Worm (Caenorhabditis elegans) whole organism, L4 larva: Measurements from ENCODE around the gene C47E8.3.

Experiments used
- F26F4.8 ChIP-seq: fragments of 200-800 bp; sonication (Bioruptor generic); conservative IDR thresholded peaks from 2 replicates; pipeline ENCODE4 v1.3.6; 2022; ENCODE audit warnings: missing genetic modification characterization, missing compliant biosample characterization
- F44E2.7 ChIP-seq: fragments of 200-800 bp; sonication (Bioruptor generic); IDR thresholded peaks from 2 replicates; pipeline ENCODE4 v2.1.2; 2022; ENCODE audit warnings: missing genetic modification characterization, missing compliant biosample characterization
- T20F7.1 ChIP-seq: fragments of 200-800 bp; sonication (Bioruptor generic); optimal IDR thresholded peaks from 2 replicates; lab custom pipeline; 2018; ENCODE audit warnings: mild to moderate bottlenecking, missing genetic modification characterization, missing compliant biosample characterization
- T26A8.4 ChIP-seq: fragments of 200-800 bp; sonication (Bioruptor generic); IDR thresholded peaks from 2 replicates; pipeline ENCODE4 v1.3.6; 2022; ENCODE audit warnings: missing genetic modification characterization, missing compliant biosample characterization
- Y105C5A.15 ChIP-seq: fragments of 200-800 bp; sonication (Bioruptor generic); IDR thresholded peaks from 2 replicates; pipeline ENCODE4 v1.3.6; 2022; ENCODE audit warnings: missing genetic modification characterization, missing compliant biosample characterization
- Y48G9A.11 ChIP-seq: fragments of 200-800 bp; sonication (Bioruptor generic); IDR thresholded peaks from 2 replicates; pipeline ENCODE4 v1.3.6; 2022; ENCODE audit warnings: missing genetic modification reagents, missing genetic modification characterization, missing compliant biosample characterization
- Y75B8A.6 ChIP-seq: fragments of 200-800 bp; sonication (Bioruptor generic); IDR thresholded peaks from 2 replicates; pipeline ENCODE4 v1.3.6; 2022; ENCODE audit warnings: missing genetic modification reagents, missing genetic modification characterization, missing compliant biosample characterization
- ZK337.2 ChIP-seq: fragments of 200-800 bp; sonication (Bioruptor generic); IDR thresholded peaks from 2 replicates; pipeline ENCODE4 v1.3.6; 2022; ENCODE audit warnings: missing genetic modification reagents, missing genetic modification characterization, missing compliant biosample characterization
- ZK546.5 ChIP-seq, 2 experiments: sonication (generic microtip); optimal IDR thresholded peaks; 2 replicates each; lab custom pipeline; 2017; ENCODE audit warnings: missing biosample characterization in 2 of 2, missing genetic modification characterization in 2 of 2
- aha-1 ChIP-seq: fragments of 150-350 bp; peaks from one replicate; lab custom pipeline; 2014; ENCODE audit warnings: missing biosample characterization, missing genetic modification characterization
- arid-1 ChIP-seq: fragments of 200-800 bp; sonication (Bioruptor generic); conservative IDR thresholded peaks from 2 replicates; pipeline ENCODE4 v1.3.6; 2022; ENCODE audit warnings: missing genetic modification reagents, missing genetic modification characterization, missing compliant biosample characterization
- ceh-20 ChIP-seq: fragments of 200-800 bp; sonication (Bioruptor generic); IDR thresholded peaks from 2 replicates; pipeline ENCODE4 v1.3.6; 2022; ENCODE audit warnings: missing genetic modification reagents, missing genetic modification characterization, missing compliant biosample characterization
- ceh-28 ChIP-seq: fragments of 150-350 bp; optimal IDR thresholded peaks from 2 replicates; lab custom pipeline; 2014; ENCODE audit warnings: missing biosample characterization, missing genetic modification reagents, missing genetic modification characterization
- ceh-44 ChIP-seq: fragments of 200-800 bp; sonication (Bioruptor generic); IDR thresholded peaks from 2 replicates; pipeline ENCODE4 v1.3.6; 2022; ENCODE audit warnings: missing genetic modification reagents, missing genetic modification characterization, missing compliant biosample characterization
- cey-2 ChIP-seq: sonication (generic microtip); optimal IDR thresholded peaks from 3 replicates; lab custom pipeline; 2017; ENCODE audit warnings: missing genetic modification characterization, mild to moderate bottlenecking, missing compliant biosample characterization, antibody characterized with exemption, borderline replicate concordance; ENCODE audit not compliant: insufficient read depth
- daf-8 ChIP-seq: fragments of 200-800 bp; sonication (Bioruptor generic); IDR thresholded peaks from 2 replicates; pipeline ENCODE4 v1.3.6; 2022; ENCODE audit warnings: missing genetic modification characterization, missing compliant biosample characterization
- dmd-6 ChIP-seq: fragments of 200-800 bp; sonication (Bioruptor generic); IDR thresholded peaks from 2 replicates; pipeline ENCODE4 v1.3.6; 2022; ENCODE audit warnings: missing genetic modification reagents, missing genetic modification characterization, missing compliant biosample characterization
- dpl-1 ChIP-seq: fragments of 150-350 bp; optimal IDR thresholded peaks from 2 replicates; lab custom pipeline; 2014; ENCODE audit warnings: missing biosample characterization, missing genetic modification reagents, missing genetic modification characterization
- hif-1 ChIP-seq, 2 experiments: sonication (generic microtip); optimal IDR thresholded peaks; 2 replicates each; lab custom pipeline; 2016 to 2017; ENCODE audit warnings: missing compliant biosample characterization in 2 of 2, missing genetic modification characterization in 2 of 2, missing genetic modification reagents in 2 of 2, missing genotype in 2 of 2, mild to moderate bottlenecking in 1 of 2
- hlh-30 ChIP-seq: sonication (generic microtip); optimal IDR thresholded peaks from 2 replicates; lab custom pipeline; 2017; ENCODE audit warnings: antibody characterized with exemption, mild to moderate bottlenecking, missing genetic modification characterization, missing compliant biosample characterization; ENCODE audit not compliant: insufficient read depth
- jun-1 ChIP-seq: fragments of 150-350 bp; optimal IDR thresholded peaks from 2 replicates; lab custom pipeline; 2014; ENCODE audit warnings: missing biosample characterization, missing genetic modification reagents, missing genetic modification characterization
- lin-38 ChIP-seq: fragments of 200-800 bp; sonication (Bioruptor generic); IDR thresholded peaks from 2 replicates; pipeline ENCODE4 v1.3.6; 2022; ENCODE audit warnings: missing genetic modification reagents, missing genetic modification characterization, missing compliant biosample characterization
- madf-5 ChIP-seq, 2 experiments: fragments of 200-800 bp; sonication (Bioruptor generic); IDR thresholded peaks; 2 replicates each; pipeline ENCODE4 v1.3.6; 2022; ENCODE audit warnings: missing compliant biosample characterization in 2 of 2, missing genetic modification characterization in 2 of 2
- madf-9 ChIP-seq: fragments of 200-800 bp; sonication (Bioruptor generic); conservative IDR thresholded peaks from 2 replicates; pipeline ENCODE4 v1.3.6; 2022; ENCODE audit warnings: missing genetic modification reagents, missing genetic modification characterization, missing compliant biosample characterization
- mdl-1 ChIP-seq, 2 experiments: fragments of 150-350 bp in 1 of 2; sonication (generic microtip) in 1 of 2; optimal IDR thresholded peaks; 2 replicates each; lab custom pipeline; 2014 to 2017; ENCODE audit warnings: missing biosample characterization in 2 of 2, missing genetic modification characterization in 2 of 2
- mdt-29 ChIP-seq: fragments of 200-800 bp; sonication (Bioruptor generic); IDR thresholded peaks from 2 replicates; pipeline ENCODE4 v1.3.6; 2022; ENCODE audit warnings: missing genetic modification reagents, missing genetic modification characterization, missing compliant biosample characterization
- mxl-3 ChIP-seq: fragments of 200-800 bp; sonication (Bioruptor generic); optimal IDR thresholded peaks from 2 replicates; lab custom pipeline; 2018; ENCODE audit warnings: mild to moderate bottlenecking, missing genetic modification characterization, missing compliant biosample characterization
- nhr-28 ChIP-seq: fragments of 150-350 bp; optimal IDR thresholded peaks from 2 replicates; lab custom pipeline; 2014; ENCODE audit warnings: missing biosample characterization, missing genetic modification characterization
- nhr-48 ChIP-seq: sonication (generic microtip); optimal IDR thresholded peaks from 2 replicates; lab custom pipeline; 2016; ENCODE audit warnings: mild to moderate bottlenecking, missing genetic modification characterization, missing compliant biosample characterization
- nhr-6 ChIP-seq: fragments of 150-350 bp; optimal IDR thresholded peaks from 2 replicates; lab custom pipeline; 2014; ENCODE audit warnings: missing biosample characterization, missing genetic modification characterization
- nhr-76 ChIP-seq: fragments of 150-350 bp; optimal IDR thresholded peaks from 2 replicates; lab custom pipeline; 2014; ENCODE audit warnings: missing biosample characterization, missing genetic modification characterization
- nhr-77 ChIP-seq: fragments of 150-350 bp; optimal IDR thresholded peaks from 2 replicates; lab custom pipeline; 2014; ENCODE audit warnings: missing biosample characterization, missing genetic modification characterization
- pha-4 ChIP-seq, 2 experiments: fragments of 150-350 bp in 1 of 2; fragments of 200-800 bp in 1 of 2; sonication (Bioruptor generic) in 1 of 2; IDR thresholded peaks in 1 of 2; optimal IDR thresholded peaks in 1 of 2; 2 replicates each; pipeline versions ENCODE4 v1.3.6 to Lab custom; 2014 to 2022; ENCODE audit warnings: missing genetic modification characterization in 2 of 2, missing genetic modification reagents in 2 of 2, missing biosample characterization in 1 of 2, missing compliant biosample characterization in 1 of 2
- rbr-2 ChIP-seq: sonication (generic microtip); optimal IDR thresholded peaks from 2 replicates; lab custom pipeline; 2016; ENCODE audit warnings: missing genotype, missing genetic modification characterization, missing compliant biosample characterization
- snpc-1.2 ChIP-seq: fragments of 200-800 bp; sonication (Bioruptor generic); IDR thresholded peaks from 2 replicates; pipeline ENCODE4 v1.3.6; 2022; ENCODE audit warnings: missing genetic modification reagents, missing genetic modification characterization, missing compliant biosample characterization
- spr-3 ChIP-seq: fragments of 200-800 bp; sonication (Bioruptor generic); optimal IDR thresholded peaks from 2 replicates; lab custom pipeline; 2018; ENCODE audit warnings: mild to moderate bottlenecking, missing genetic modification characterization, missing compliant biosample characterization
- unc-62 ChIP-seq, 3 experiments: fragments of 150-350 bp in 1 of 3; sonication (generic microtip); optimal IDR thresholded peaks in 2 of 3; peaks in 1 of 3; 1 replicate in 1 of 3; 2 replicates in 2 of 3; lab custom pipeline; 2014 to 2017; ENCODE audit warnings: missing biosample characterization in 3 of 3, missing genetic modification characterization in 3 of 3, missing genetic modification reagents in 3 of 3, missing genotype in 1 of 3
- zag-1 ChIP-seq: fragments of 150-350 bp; optimal IDR thresholded peaks from 2 replicates; lab custom pipeline; 2014; ENCODE audit warnings: missing biosample characterization, missing genetic modification characterization
- zip-11 ChIP-seq: fragments of 200-800 bp; sonication (Bioruptor generic); IDR thresholded peaks from 2 replicates; pipeline ENCODE4 v1.3.6; 2022; ENCODE audit warnings: missing genetic modification characterization, missing compliant biosample characterization
- ztf-11 ChIP-seq: fragments of 150-350 bp; optimal IDR thresholded peaks from 2 replicates; lab custom pipeline; 2014; ENCODE audit warnings: missing biosample characterization, missing genetic modification characterization

The C47E8.3 gene

DNA sequence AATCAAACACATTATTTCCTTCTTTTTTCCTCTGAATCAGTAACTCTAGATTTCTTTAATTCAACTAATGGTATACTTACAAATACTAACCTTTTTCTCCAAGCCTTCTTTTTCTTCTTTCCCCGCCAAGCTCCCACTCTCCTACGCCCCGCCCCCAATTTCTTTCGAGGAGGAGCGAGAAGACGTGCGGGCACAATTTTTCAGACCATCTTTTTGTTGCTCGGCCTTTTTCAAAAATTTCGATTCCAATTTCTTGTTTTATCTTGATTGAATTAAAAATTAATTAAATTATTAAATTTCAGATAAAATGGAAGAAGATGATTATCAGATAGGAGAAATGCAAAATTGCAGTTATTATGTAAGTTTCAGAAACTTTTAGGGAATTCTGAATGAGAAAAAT lies at the start of gene C47E8.3:
Gene C47E8.3 (plus strand): TSS at position 301 of the 400 bp plus-strand sequence.
- TF ChIP-seq aha-1 (tag; lab: Kevin White, UChicago): peak; percentile 22
- no peak for TF ChIP-seq madf-9 (GFP tag; lab: Robert Waterston, UW)

ce11 chrV:14631588-14631987 lies 48.5 kb upstream of the C47E8.3 start, which contains the start of gene F43D2.3:
Gene F43D2.3, plus strand, starts transcription at chrV:14631888.
- TF ChIP-seq ceh-44 (GFP tag; lab: Robert Waterston, UW): no peak
- no peak for TF ChIP-seq Y48G9A.11 (GFP tag; lab: Robert Waterston, UW)
- no peak for TF ChIP-seq Y105C5A.15 (GFP tag; lab: Robert Waterston, UW)
- TF ChIP-seq cey-2: no peak
- no peak for TF ChIP-seq Y75B8A.6 (GFP tag; lab: Robert Waterston, UW)
- TF ChIP-seq ZK337.2 (GFP tag; lab: Robert Waterston, UW): no peak
- TF ChIP-seq dpl-1 (GFP tag; lab: Kevin White, UChicago): no peak
- no peak for TF ChIP-seq ZK546.5 (tag; optimal IDR thresholded peaks at IDR 0.05; lab: Kevin White, UChicago)
- TF ChIP-seq nhr-77 (tag; lab: Kevin White, UChicago): no peak
- TF ChIP-seq hlh-30: no peak
- no peak for TF ChIP-seq rbr-2 (tag; lab: Kevin White, UChicago)
- TF ChIP-seq arid-1 (GFP tag; lab: Robert Waterston, UW): no peak
- TF ChIP-seq daf-8 (GFP tag; lab: Robert Waterston, UW): no peak
- TF ChIP-seq snpc-1.2 (GFP tag; lab: Robert Waterston, UW): no peak
- TF ChIP-seq, all 104 proteins: peak for 0

- TF ChIP-seq zag-1 (tag; lab: Kevin White, UChicago) (no peak), spr-3 (GFP tag; lab: Kevin White, UChicago) (no peak), unc-62 (GFP tag; optimal IDR thresholded peaks at IDR 0.05 in 1 of 2; lab: Kevin White, UChicago) (peak in 1 of 2 experiments; percentile 60), unc-62 (tag; optimal IDR thresholded peaks at IDR 0.05; lab: Kevin White, UChicago) (no peak), T26A8.4 (GFP tag; lab: Robert Waterston, UW) (no peak), ceh-20 (GFP tag; lab: Robert Waterston, UW) (no peak), zip-11 (GFP tag; lab: Robert Waterston, UW) (no peak), ceh-28 (tag; lab: Kevin White, UChicago) (no peak), F26F4.8 (GFP tag; lab: Robert Waterston, UW) (no peak), nhr-76 (no peak), T20F7.1 (GFP tag; lab: Kevin White, UChicago) (no peak), nhr-48 (tag; lab: Kevin White, UChicago) (no peak), ZK337.2 (GFP tag; lab: Robert Waterston, UW) (no peak), dmd-6 (peak; percentile 17; the same call in 1 of the 2 replicates), mdl-1 (tag; optimal IDR thresholded peaks at IDR 0.05; lab: Kevin White, UChicago) (peak in 1 of 2 experiments; percentile 29), dpl-1 (GFP tag; lab: Kevin White, UChicago) (no peak), lin-38 (GFP tag; lab: Robert Waterston, UW) (no peak), ceh-44 (GFP tag; lab: Robert Waterston, UW) (no peak), mdt-29 (GFP tag; lab: Robert Waterston, UW) (no peak), madf-5 (GFP tag; IDR thresholded peaks at IDR 0.05; lab: Robert Waterston, UW) (no peak), nhr-28 (tag; lab: Kevin White, UChicago) (peak; percentile 30), hif-1 (tag; optimal IDR thresholded peaks at IDR 0.05; lab: Kevin White, UChicago) (no peak), F44E2.7 (GFP tag; lab: Robert Waterston, UW) (no peak), nhr-6 (tag; lab: Kevin White, UChicago) (no peak), madf-9 (GFP tag; lab: Robert Waterston, UW) (no peak), ztf-11 (tag; lab: Kevin White, UChicago) (no peak), hlh-30 (peak; percentile 43), jun-1 (tag; lab: Kevin White, UChicago) (no peak), mxl-3 (GFP tag; lab: Kevin White, UChicago) (peak; percentile 39), pha-4 (GFP tag; IDR thresholded peaks at IDR 0.05; lab: Robert Waterston, UW) (no peak), pha-4 (tag; optimal IDR thresholded peaks at IDR 0.05; lab: Kevin White, UChicago) (no peak)
Measured at ce11 chrV:14633319-14633718, 46.8 kb upstream of the C47E8.3 start.
